Fruit fly (Drosophila melanogaster) whole organism, embryonic: Measurements from ENCODE around the gene Atac2.

Source experiments
- Atf-2 ChIP-seq: fragments of 200-800 bp; sonication (Bioruptor generic); optimal IDR thresholded peaks from 2 replicates; lab custom pipeline; 2016; ENCODE audit warnings: missing biosample characterization, missing genetic modification characterization
- CG10267 ChIP-seq: fragments of 200-800 bp; sonication (Bioruptor generic); optimal IDR thresholded peaks from 2 replicates; lab custom pipeline; 2018; ENCODE audit warnings: missing biosample characterization, mild to moderate bottlenecking, missing genetic modification characterization, moderate library complexity
- CG10543 ChIP-seq: fragments of 200-800 bp; sonication (Bioruptor generic); optimal IDR thresholded peaks from 3 replicates; lab custom pipeline; 2017; ENCODE audit warnings: missing biosample characterization, mild to moderate bottlenecking, missing genetic modification characterization, moderate library complexity
- CG11398 ChIP-seq: fragments of 200-800 bp; sonication (Bioruptor generic); optimal IDR thresholded peaks from 2 replicates; lab custom pipeline; 2016; ENCODE audit warnings: missing biosample characterization, missing genetic modification characterization
- CG11696 ChIP-seq: fragments of 200-800 bp; sonication (Bioruptor generic); IDR thresholded peaks from 2 replicates; pipeline ENCODE4 v1.3.6; 2022; ENCODE audit warnings: missing biosample characterization, missing genetic modification characterization
- CG11723 ChIP-seq: fragments of 200-800 bp; sonication (Bioruptor generic); optimal IDR thresholded peaks from 2 replicates; lab custom pipeline; 2017; ENCODE audit warnings: missing biosample characterization, mild to moderate bottlenecking, missing genetic modification characterization
- CG12071 ChIP-seq: fragments of 200-800 bp; sonication (Bioruptor generic); optimal IDR thresholded peaks from 3 replicates; lab custom pipeline; 2018; ENCODE audit warnings: missing biosample characterization, mild to moderate bottlenecking, missing genetic modification characterization
- CG12155 ChIP-seq: fragments of 200-800 bp; sonication (Bioruptor generic); optimal IDR thresholded peaks from 3 replicates; lab custom pipeline; 2016; ENCODE audit warnings: missing biosample characterization, missing genetic modification characterization
- CG13287 ChIP-seq: fragments of 200-800 bp; sonication (Bioruptor generic); IDR thresholded peaks from 2 replicates; pipeline ENCODE4 v1.3.6; 2022; ENCODE audit warnings: missing biosample characterization, missing genetic modification characterization; ENCODE audit not compliant: partially characterized antibody
- CG14014 ChIP-seq: fragments of 200-800 bp; sonication (Bioruptor generic); IDR thresholded peaks from 2 replicates; pipeline ENCODE4 v1.3.6; 2022; ENCODE audit warnings: missing biosample characterization, missing genetic modification characterization
- CG14860 ChIP-seq: fragments of 200-800 bp; sonication (Bioruptor generic); IDR thresholded peaks from 3 replicates; pipeline ENCODE4 v1.3.6; 2022; ENCODE audit warnings: missing biosample characterization, missing genetic modification characterization; ENCODE audit not compliant: partially characterized antibody
- CG15514 ChIP-seq: fragments of 200-800 bp; sonication (Bioruptor generic); optimal IDR thresholded peaks from 3 replicates; lab custom pipeline; 2017; ENCODE audit warnings: missing biosample characterization, missing genetic modification characterization, mild to moderate bottlenecking, moderate library complexity, missing genetic modification reagents
- CG15696 ChIP-seq: fragments of 200-800 bp; sonication (Bioruptor generic); optimal IDR thresholded peaks from 2 replicates; lab custom pipeline; 2019; ENCODE audit warnings: missing biosample characterization, mild to moderate bottlenecking, missing genetic modification characterization, moderate library complexity
- CG17612 ChIP-seq: fragments of 200-800 bp; sonication (Bioruptor generic); IDR thresholded peaks from 2 replicates; pipeline ENCODE4 v1.3.6; 2022; ENCODE audit warnings: missing biosample characterization, missing genetic modification characterization
- CG18764 ChIP-seq: fragments of 200-800 bp; sonication (Bioruptor generic); optimal IDR thresholded peaks from 3 replicates; lab custom pipeline; 2016; ENCODE audit warnings: missing biosample characterization, missing genetic modification characterization
- CG30020 ChIP-seq: fragments of 200-800 bp; optimal IDR thresholded peaks from 2 replicates; lab custom pipeline; 2019; ENCODE audit warnings: missing biosample characterization, mild to moderate bottlenecking, missing genetic modification characterization, moderate library complexity
- CG3838 ChIP-seq: fragments of 200-800 bp; sonication (Bioruptor generic); optimal IDR thresholded peaks from 3 replicates; lab custom pipeline; 2016; ENCODE audit warnings: missing biosample characterization, missing genetic modification characterization
- CG7839 ChIP-seq: fragments of 200-800 bp; sonication (Bioruptor generic); optimal IDR thresholded peaks from 3 replicates; lab custom pipeline; 2018; ENCODE audit warnings: missing biosample characterization, mild to moderate bottlenecking, missing genetic modification characterization, moderate library complexity
- CHES-1-like ChIP-seq: fragments of 200-800 bp; sonication (Bioruptor generic); optimal IDR thresholded peaks from 2 replicates; lab custom pipeline; 2016; ENCODE audit warnings: missing biosample characterization, missing genetic modification characterization
- Dfd ChIP-seq, 2 experiments: fragments of >200 bp; optimal IDR thresholded peaks; 2 replicates each; lab custom pipeline; 2017; ENCODE audit warnings: missing biosample characterization in 2 of 2, missing genetic modification characterization in 2 of 2
- Dip2 ChIP-seq: fragments of 200-800 bp; sonication (Bioruptor generic); IDR thresholded peaks from 2 replicates; pipeline ENCODE4 v1.3.6; 2022; ENCODE audit warnings: missing biosample characterization, missing genetic modification characterization
- Dp ChIP-seq: fragments of 200-800 bp; sonication (Bioruptor generic); optimal IDR thresholded peaks from 2 replicates; lab custom pipeline; 2018; ENCODE audit warnings: missing biosample characterization, mild to moderate bottlenecking, missing genetic modification characterization, moderate library complexity
- ERR ChIP-seq: fragments of 200-800 bp; sonication (Bioruptor generic); optimal IDR thresholded peaks from 2 replicates; lab custom pipeline; 2016; ENCODE audit warnings: missing biosample characterization, missing genetic modification characterization
- HHEX ChIP-seq: fragments of 200-800 bp; sonication (Bioruptor generic); optimal IDR thresholded peaks from 3 replicates; lab custom pipeline; 2017; ENCODE audit warnings: missing biosample characterization, mild to moderate bottlenecking, missing genetic modification characterization, missing genetic modification reagents
- HLH3B ChIP-seq: fragments of 200-800 bp; sonication (Bioruptor generic); IDR thresholded peaks from 2 replicates; pipeline ENCODE4 v1.3.6; 2022; ENCODE audit warnings: missing biosample characterization, missing genetic modification characterization
- Hr51 ChIP-seq, 2 experiments: fragments of 200-800 bp; sonication (Bioruptor generic); optimal IDR thresholded peaks; 2 replicates in 1 of 2; 3 replicates in 1 of 2; lab custom pipeline; 2016 to 2018; ENCODE audit warnings: missing biosample characterization in 2 of 2, missing genetic modification characterization in 2 of 2, mild to moderate bottlenecking in 1 of 2, moderate library complexity in 1 of 2
- Lim3 ChIP-seq: fragments of 200-800 bp; sonication (Bioruptor generic); IDR thresholded peaks from 2 replicates; pipeline ENCODE4 v1.3.6; 2022; ENCODE audit warnings: missing biosample characterization, missing genetic modification characterization
- Myb ChIP-seq: fragments of 200-800 bp; sonication (Bioruptor generic); optimal IDR thresholded peaks from 2 replicates; lab custom pipeline; 2016; ENCODE audit warnings: missing biosample characterization, missing genetic modification characterization
- NC2β ChIP-seq: fragments of 200-800 bp; sonication (Bioruptor generic); optimal IDR thresholded peaks from 2 replicates; lab custom pipeline; 2016; ENCODE audit warnings: missing biosample characterization, missing genetic modification characterization
- NK7.1 ChIP-seq: fragments of 200-800 bp; sonication (Bioruptor generic); optimal IDR thresholded peaks from 3 replicates; lab custom pipeline; 2016; ENCODE audit warnings: missing biosample characterization, missing genetic modification characterization
- Neu2 ChIP-seq: fragments of 200-800 bp; sonication (Bioruptor generic); optimal IDR thresholded peaks from 3 replicates; lab custom pipeline; 2016; ENCODE audit warnings: missing biosample characterization, missing genetic modification characterization, borderline replicate concordance
- Nf-YA ChIP-seq: fragments of 200-800 bp; sonication (Bioruptor generic); IDR thresholded peaks from 2 replicates; pipeline ENCODE4 v1.3.6; 2022; ENCODE audit warnings: missing biosample characterization, missing genetic modification characterization
- Nf-YB ChIP-seq: fragments of 200-800 bp; sonication (Bioruptor generic); optimal IDR thresholded peaks from 3 replicates; lab custom pipeline; 2019; ENCODE audit warnings: missing biosample characterization, mild to moderate bottlenecking, missing genetic modification characterization, moderate library complexity
- Oli ChIP-seq: fragments of 200-800 bp; sonication (Bioruptor generic); optimal IDR thresholded peaks from 2 replicates; lab custom pipeline; 2018; ENCODE audit warnings: missing biosample characterization, mild to moderate bottlenecking, missing genetic modification characterization, moderate library complexity
- Opbp ChIP-seq: fragments of 200-800 bp; sonication (Bioruptor generic); IDR thresholded peaks from 3 replicates; pipeline ENCODE4 v1.3.6; 2022; ENCODE audit warnings: missing biosample characterization, missing genetic modification characterization; ENCODE audit not compliant: partially characterized antibody
- Optix ChIP-seq: fragments of 200-800 bp; sonication (Bioruptor generic); IDR thresholded peaks from 3 replicates; pipeline ENCODE4 v1.3.6; 2022; ENCODE audit warnings: missing biosample characterization, missing genetic modification characterization
- cg ChIP-seq: fragments of 200-800 bp; sonication (Bioruptor generic); optimal IDR thresholded peaks from 3 replicates; lab custom pipeline; 2019; ENCODE audit warnings: missing biosample characterization, mild to moderate bottlenecking, missing genetic modification characterization, moderate library complexity
- crc ChIP-seq: fragments of 200-800 bp; sonication (Bioruptor generic); optimal IDR thresholded peaks from 2 replicates; lab custom pipeline; 2016; ENCODE audit warnings: missing biosample characterization, missing genetic modification characterization
- cwo ChIP-seq: fragments of 200-800 bp; sonication (Bioruptor generic); optimal IDR thresholded peaks from 3 replicates; lab custom pipeline; 2017; ENCODE audit warnings: missing biosample characterization, missing genetic modification characterization, mild to moderate bottlenecking, moderate library complexity, missing genetic modification reagents
- dati ChIP-seq: fragments of 200-800 bp; sonication (Bioruptor generic); IDR thresholded peaks from 2 replicates; pipeline ENCODE4 v1.3.6; 2022; ENCODE audit warnings: missing biosample characterization, missing genetic modification characterization
- ewg ChIP-seq: fragments of 200-800 bp; sonication (Bioruptor generic); optimal IDR thresholded peaks from 3 replicates; lab custom pipeline; 2017; ENCODE audit warnings: mild to moderate bottlenecking, missing biosample characterization, missing genetic modification reagents, missing genetic modification characterization
- fd96Cb ChIP-seq: fragments of 200-800 bp; sonication (Bioruptor generic); optimal IDR thresholded peaks from 2 replicates; lab custom pipeline; 2018; ENCODE audit warnings: missing biosample characterization, mild to moderate bottlenecking, missing genetic modification characterization, moderate library complexity
- insv ChIP-seq, 2 experiments: fragments of 200-800 bp; sonication (Bioruptor generic); optimal IDR thresholded peaks; 3 replicates each; lab custom pipeline; 2016 to 2018; ENCODE audit warnings: missing biosample characterization in 2 of 2, missing genetic modification characterization in 2 of 2
- inv ChIP-seq: fragments of 200-800 bp; sonication (Bioruptor generic); IDR thresholded peaks from 2 replicates; pipeline ENCODE4 v1.3.6; 2022; ENCODE audit warnings: missing biosample characterization, missing genetic modification characterization; ENCODE audit not compliant: partially characterized antibody
- pita ChIP-seq: fragments of 200-800 bp; sonication (Bioruptor generic); optimal IDR thresholded peaks from 2 replicates; lab custom pipeline; 2017; ENCODE audit warnings: missing biosample characterization, mild to moderate bottlenecking, missing genetic modification characterization
- pros ChIP-seq: fragments of 200-800 bp; sonication (Bioruptor generic); optimal IDR thresholded peaks from 3 replicates; lab custom pipeline; 2019; ENCODE audit warnings: missing biosample characterization, mild to moderate bottlenecking, missing genetic modification characterization, moderate library complexity
- repo ChIP-seq: fragments of 200-800 bp; sonication (Bioruptor generic); optimal IDR thresholded peaks from 2 replicates; lab custom pipeline; 2016; ENCODE audit warnings: missing biosample characterization, missing genetic modification characterization
- sens ChIP-seq: fragments of 200-800 bp; sonication (Bioruptor generic); peaks from one replicate; lab custom pipeline; 2016; ENCODE audit warnings: missing biosample characterization, missing genetic modification characterization
- so ChIP-seq: fragments of 200-800 bp; sonication (Bioruptor generic); IDR thresholded peaks from 3 replicates; pipeline ENCODE4 v1.3.6; 2022; ENCODE audit warnings: missing biosample characterization, missing genetic modification characterization
- sqz ChIP-seq: fragments of 200-800 bp; sonication (Bioruptor generic); optimal IDR thresholded peaks from 3 replicates; lab custom pipeline; 2018; ENCODE audit warnings: missing biosample characterization, mild to moderate bottlenecking, missing genetic modification characterization
- zen2 ChIP-seq: fragments of 200-800 bp; sonication (Bioruptor generic); IDR thresholded peaks from 3 replicates; pipeline ENCODE4 v1.3.6; 2022; ENCODE audit warnings: missing biosample characterization, missing genetic modification characterization; ENCODE audit not compliant: partially characterized antibody

Gene Atac2

DNA sequence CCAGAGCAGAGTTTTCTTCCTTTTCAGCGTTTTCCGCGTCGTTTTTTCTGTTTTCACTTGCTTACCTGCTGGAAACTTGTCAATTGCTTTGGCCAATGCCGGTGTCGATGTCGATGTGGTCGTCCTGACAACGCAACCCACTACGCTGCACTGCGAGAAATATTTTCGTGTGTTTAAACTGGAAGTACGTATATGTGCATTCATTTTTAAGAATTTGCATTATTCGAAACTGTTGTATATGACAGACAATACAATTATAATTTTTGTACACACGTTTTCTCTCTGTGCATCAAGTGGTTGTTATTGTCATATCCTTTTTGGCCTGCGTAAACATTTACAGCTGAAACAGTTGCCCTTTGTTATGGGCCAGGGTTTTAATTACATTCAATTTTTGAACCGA is 4.0 kb upstream of the Atac2 start, which contains the start of gene IFT46 (continued):
- no peak for TF ChIP-seq Myb (GFP tag; lab: Kevin White, UChicago)
- TF ChIP-seq CG30020 (tag; lab: Kevin White, UChicago) = no peak
- TF ChIP-seq cg (GFP tag; lab: Kevin White, UChicago) = no peak
- TF ChIP-seq CG10267 (tag; lab: Kevin White, UChicago) = peak; percentile 3
- peak; percentile 48 for TF ChIP-seq Neu2
- TF ChIP-seq Dp (GFP tag; lab: Kevin White, UChicago) = no peak
- no peak for TF ChIP-seq Hr51 (GFP tag; optimal IDR thresholded peaks at IDR 0.05; lab: Kevin White, UChicago)
- TF ChIP-seq dati (GFP tag; lab: Robert Waterston, UW) = no peak
- no peak for TF ChIP-seq pros (GFP tag; lab: Kevin White, UChicago)
- TF ChIP-seq CG11696 = no peak
- no peak for TF ChIP-seq CHES-1-like (GFP tag; lab: Kevin White, UChicago)
- TF ChIP-seq CG3838 (GFP tag; lab: Kevin White, UChicago) = no peak
- TF ChIP-seq crc (GFP tag; lab: Kevin White, UChicago) = no peak
- TF ChIP-seq sens (GFP tag; lab: Kevin White, UChicago) = no peak
- no peak for TF ChIP-seq pita
- TF ChIP-seq CG7839 (tag; lab: Kevin White, UChicago) = no peak
- no peak for TF ChIP-seq CG14014 (GFP tag; lab: Robert Waterston, UW)
- no peak for TF ChIP-seq HHEX (GFP tag; lab: Kevin White, UChicago)
- peak; percentile 46 for TF ChIP-seq CG15696 (tag; lab: Kevin White, UChicago)
- no peak for TF ChIP-seq CG15514 (GFP tag; lab: Kevin White, UChicago)
- TF ChIP-seq fd96Cb (tag; lab: Kevin White, UChicago) = no peak
- TF ChIP-seq CG10543 (GFP tag; lab: Kevin White, UChicago) = no peak
- TF ChIP-seq inv (GFP tag; lab: Robert Waterston, UW) = no peak
- TF ChIP-seq Nf-YA (GFP tag; lab: Robert Waterston, UW) = no peak
- no peak for TF ChIP-seq Optix (GFP tag; lab: Robert Waterston, UW)
- no peak for TF ChIP-seq cwo (GFP tag; lab: Kevin White, UChicago)
- TF ChIP-seq NK7.1 (GFP tag; lab: Kevin White, UChicago) = no peak
- no peak for TF ChIP-seq CG12071 (GFP tag; lab: Kevin White, UChicago)
- no peak for TF ChIP-seq zen2
- TF ChIP-seq ewg = no peak
- no peak for TF ChIP-seq Nf-YB
- no peak for TF ChIP-seq HLH3B (GFP tag; lab: Robert Waterston, UW)
- TF ChIP-seq CG17612 (GFP tag; lab: Robert Waterston, UW) = no peak
- no peak for TF ChIP-seq Opbp (GFP tag; lab: Robert Waterston, UW)
- no peak for TF ChIP-seq CG13287 (GFP tag; lab: Robert Waterston, UW)
- TF ChIP-seq Lim3 (GFP tag; lab: Robert Waterston, UW) = no peak
- no peak for TF ChIP-seq Dip2 (GFP tag; lab: Robert Waterston, UW)
- no peak for TF ChIP-seq NC2β
- no peak for TF ChIP-seq CG14860 (GFP tag; lab: Robert Waterston, UW)
- TF ChIP-seq CG18764 (GFP tag; lab: Kevin White, UChicago) = no peak
- TF ChIP-seq CG11723 (GFP tag; lab: Kevin White, UChicago) = no peak
- no peak for TF ChIP-seq CG11398 (GFP tag; lab: Kevin White, UChicago)
- no peak for TF ChIP-seq so (GFP tag; lab: Robert Waterston, UW)
- TF ChIP-seq CG12155 (GFP tag; lab: Kevin White, UChicago) = no peak
- no peak for TF ChIP-seq Dfd (GFP tag; optimal IDR thresholded peaks at IDR 0.05; lab: Kevin White, UChicago)
- no peak for TF ChIP-seq Atf-2 (GFP tag; lab: Kevin White, UChicago)
- no peak for TF ChIP-seq Oli (tag; lab: Kevin White, UChicago)
- no peak for TF ChIP-seq ERR (GFP tag; lab: Kevin White, UChicago)
- no peak for TF ChIP-seq insv (GFP tag; optimal IDR thresholded peaks at IDR 0.05; lab: Kevin White, UChicago)
- no peak for TF ChIP-seq repo (GFP tag; lab: Kevin White, UChicago)
- TF ChIP-seq sqz (GFP tag; lab: Kevin White, UChicago) = no peak
